Fruit fly (Drosophila melanogaster) S2 (cell line): ENCODE data around the gene abd-A.

ENCODE experiments used
- CG8478 ChIP-seq: fragments of >200 bp; optimal IDR thresholded peaks from 2 replicates; lab custom pipeline; 2018
- CTCF ChIP-seq, 2 experiments: fragments of >200 bp; optimal IDR thresholded peaks; 2 replicates each; lab custom pipeline; 2018

DNA sequence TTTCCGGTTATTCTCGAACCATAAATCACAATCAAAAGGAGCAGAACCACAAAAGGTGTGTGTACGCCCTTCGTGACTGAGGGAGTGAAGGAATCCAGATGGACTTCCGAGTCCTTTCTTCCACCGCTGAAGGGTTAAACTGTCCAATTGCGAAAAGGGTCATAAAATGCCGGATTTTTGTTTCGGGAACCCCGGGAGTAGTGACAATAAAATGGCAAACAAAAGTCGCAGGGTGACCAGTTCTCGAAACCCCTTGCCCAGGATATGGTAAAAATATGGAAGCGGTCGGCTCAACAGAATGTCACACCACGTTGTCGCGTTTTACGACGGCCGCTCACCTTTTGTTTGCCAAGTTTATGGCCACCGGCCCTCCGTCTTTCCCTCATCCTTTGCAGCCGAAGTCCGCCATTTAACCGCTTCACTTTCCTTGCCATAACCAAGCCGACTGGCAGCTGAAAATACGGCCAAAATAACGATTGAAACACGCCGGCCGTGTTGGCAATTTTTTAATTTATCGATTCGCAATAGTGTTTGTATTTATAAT lies 9.8 kb upstream of the abd-A start:
- TF ChIP-seq CG8478 (lab: Kevin White, UChicago) (no peak), CTCF (optimal IDR thresholded peaks at IDR 0.05; lab: Kevin White, UChicago) (no peak)
